Worm (Caenorhabditis elegans): ENCODE results near the gene str-41.

- TF ChIP-seq flt-1 (GFP tag; IDR thresholded peaks at IDR 0.05) = no peak
- no peak for TF ChIP-seq tab-1 (GFP tag; IDR thresholded peaks at IDR 0.05)
- TF ChIP-seq T22C8.4 (GFP tag; IDR thresholded peaks at IDR 0.05) = no peak
Observed at ce11 chrV:7387755-7388154, 24.0 kb upstream of the str-41 start, which contains the start of gene C02H6.3.
